Worm (Caenorhabditis elegans): ENCODE results near the gene try-8.

DNA sequence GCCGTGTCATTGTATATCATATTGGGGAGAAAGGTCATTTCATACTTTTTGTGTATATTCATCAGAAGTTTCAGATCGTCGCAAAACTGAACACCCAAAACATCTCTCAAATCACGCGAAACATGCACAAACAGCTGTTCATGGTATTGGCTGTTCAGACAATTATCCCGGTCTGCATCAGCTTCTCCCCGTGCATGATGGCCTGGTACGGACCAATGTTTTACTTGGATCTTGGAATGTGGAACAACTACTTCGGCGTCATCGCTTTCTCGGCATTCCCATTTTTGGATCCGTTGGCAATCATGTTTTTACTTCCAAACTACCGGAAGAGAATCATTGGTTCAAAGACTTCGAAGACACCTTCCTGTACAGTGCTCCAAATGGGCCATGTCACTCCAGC, 50.6 kb downstream of the try-8 start:
- TF ChIP-seq egl-43 (GFP tag; IDR thresholded peaks at IDR 0.05) (no peak), jun-1 (tag; optimal IDR thresholded peaks at IDR 0.05) (no peak), arid-1 (GFP tag; conservative IDR thresholded peaks at IDR 0.05) (no peak), nhr-76 (tag; optimal IDR thresholded peaks at IDR 0.05) (no peak), nhr-25 (tag; optimal IDR thresholded peaks at IDR 0.05; ENCODE audit: borderline replicate concordance, insufficient read depth) (no peak), zag-1 (tag; optimal IDR thresholded peaks at IDR 0.05) (no peak)

Measured in whole organism, L4 larva.